Fruit fly (Drosophila melanogaster) whole organism: ENCODE results near the gene O-fut2.

Experiments used
- CG8478 ChIP-seq: fragments of >200 bp; optimal IDR thresholded peaks from 2 replicates; lab custom pipeline; 2018; ENCODE audit warnings: inconsistent platforms
- Dll ChIP-seq: fragments of >200 bp; optimal IDR thresholded peaks from 2 replicates; lab custom pipeline; 2017
- EcR ChIP-seq, 2 experiments: fragments of >200 bp; optimal IDR thresholded peaks; 2 replicates each; lab custom pipeline; 2017; ENCODE audit warnings: missing biosample characterization in 2 of 2, missing genetic modification characterization in 2 of 2, missing genetic modification reagents in 2 of 2
- pan ChIP-seq: fragments of >200 bp; optimal IDR thresholded peaks from 2 replicates; lab custom pipeline; 2017
- psq ChIP-seq: fragments of >200 bp; optimal IDR thresholded peaks from 2 replicates; lab custom pipeline; 2017
- usp ChIP-seq: fragments of >200 bp; optimal IDR thresholded peaks from 2 replicates; lab custom pipeline; 2017; ENCODE audit warnings: missing biosample characterization, missing genetic modification characterization, mixed read lengths

The O-fut2 gene

DNA sequence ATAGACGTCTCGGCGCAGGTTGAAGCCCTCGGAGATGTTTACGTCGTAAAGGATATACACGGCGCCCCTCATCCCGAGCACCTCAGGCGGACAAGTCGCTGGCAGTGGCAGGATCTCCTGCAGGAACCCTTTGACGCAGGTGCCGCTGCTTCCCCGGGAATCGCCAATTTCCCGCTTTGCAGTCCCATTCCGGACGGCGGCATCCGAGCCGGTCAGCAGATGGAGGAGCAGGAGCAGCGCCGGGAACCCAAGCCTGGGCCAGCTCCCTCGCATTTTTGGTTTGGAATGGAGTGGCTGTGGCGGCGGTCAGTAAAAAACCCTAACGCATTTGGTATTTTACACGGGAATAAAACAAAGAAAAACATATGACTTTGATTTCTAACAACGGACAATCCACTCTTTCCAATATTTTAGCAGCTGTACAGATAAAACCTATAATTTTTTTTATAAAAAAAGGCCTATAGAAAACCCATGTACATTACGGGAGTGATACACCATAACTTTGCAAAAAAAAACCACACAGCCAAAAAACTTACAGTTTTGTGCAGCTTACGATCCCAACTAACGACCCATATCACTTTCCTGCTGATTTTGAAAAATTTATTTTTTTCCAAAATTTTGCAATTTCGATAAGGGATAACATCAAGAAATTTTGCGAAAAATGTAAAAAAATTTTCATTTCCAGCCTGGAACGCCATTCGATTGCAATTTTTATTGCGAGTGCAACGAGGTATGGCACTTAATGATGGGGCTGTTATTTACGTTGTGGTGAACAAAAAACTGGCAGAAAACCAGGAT, at the start of gene O-fut2, which contains the start of gene CG14777:
O-fut2 (minus strand) TSS at position 290 of the 798 bp plus-strand sequence.
CG14777 (plus strand) TSS at position 428 of the 798 bp plus-strand sequence.
- no peak for TF ChIP-seq psq (lab: Kevin White, UChicago)
- no peak for TF ChIP-seq Dll (lab: Kevin White, UChicago)
- TF ChIP-seq CG8478 (lab: Kevin White, UChicago), result no peak
- no peak for TF ChIP-seq usp (GFP tag; lab: Kevin White, UChicago)
- no peak for TF ChIP-seq pan (lab: Kevin White, UChicago)
- TF ChIP-seq EcR (GFP tag; optimal IDR thresholded peaks at IDR 0.05; lab: Kevin White, UChicago), result no peak

DNA sequence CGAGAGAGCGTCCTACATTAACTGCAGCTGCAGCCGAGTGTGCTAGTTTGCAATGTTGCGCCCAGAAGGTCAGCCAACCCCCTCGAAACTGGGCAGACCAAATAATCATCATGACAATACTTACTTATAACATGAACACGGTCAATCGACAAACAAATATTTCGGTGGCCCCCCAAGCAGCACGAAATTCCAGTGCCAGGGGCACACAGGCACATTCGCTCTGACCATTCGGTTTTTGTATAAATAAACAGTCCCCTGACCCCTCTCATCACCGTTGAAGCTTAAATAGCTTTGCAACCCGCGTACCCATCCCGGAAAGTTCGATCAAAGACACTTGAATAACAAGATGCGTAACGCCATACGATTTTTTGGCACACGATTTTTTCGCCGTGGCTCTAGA, 48.1 kb upstream of the O-fut2 start:
- no peak for TF ChIP-seq pan (lab: Kevin White, UChicago)
- no peak for TF ChIP-seq usp (GFP tag; lab: Kevin White, UChicago)
- TF ChIP-seq psq (lab: Kevin White, UChicago), result no peak
- no peak for TF ChIP-seq EcR (GFP tag; optimal IDR thresholded peaks at IDR 0.05; lab: Kevin White, UChicago)
- no peak for TF ChIP-seq CG8478 (lab: Kevin White, UChicago)
- no peak for TF ChIP-seq Dll (lab: Kevin White, UChicago)

DNA sequence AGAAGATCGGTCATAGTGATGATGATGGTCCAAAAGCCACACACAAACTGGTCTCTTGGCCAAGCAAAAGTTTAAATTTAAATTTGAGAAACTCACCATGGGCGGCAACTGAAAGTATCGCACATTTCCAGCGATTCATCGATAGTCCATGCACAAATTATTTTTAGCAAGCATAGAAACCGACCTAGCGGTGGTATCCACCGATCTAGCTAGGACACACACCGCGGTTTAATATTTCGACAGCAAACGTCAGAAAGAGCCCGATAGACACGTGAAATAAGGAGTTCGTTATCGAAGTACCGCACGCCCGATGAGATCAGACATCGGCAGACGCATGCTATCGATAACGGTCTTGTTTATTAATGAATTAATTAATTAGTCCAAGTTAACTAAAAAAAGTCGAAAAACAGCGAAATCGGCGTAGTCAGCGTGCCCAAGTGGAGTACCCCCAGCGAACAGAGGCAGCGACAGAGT, 47.0 kb upstream of the O-fut2 start, which contains the start of gene CG14795:
CG14795 (minus strand) TSS at position 51 of the 474 bp plus-strand sequence.
- TF ChIP-seq Dll (lab: Kevin White, UChicago) (no peak), CG8478 (lab: Kevin White, UChicago) (no peak), pan (lab: Kevin White, UChicago) (no peak), psq (lab: Kevin White, UChicago) (no peak), EcR (GFP tag; optimal IDR thresholded peaks at IDR 0.05; lab: Kevin White, UChicago) (no peak), usp (GFP tag; lab: Kevin White, UChicago) (no peak)

DNA sequence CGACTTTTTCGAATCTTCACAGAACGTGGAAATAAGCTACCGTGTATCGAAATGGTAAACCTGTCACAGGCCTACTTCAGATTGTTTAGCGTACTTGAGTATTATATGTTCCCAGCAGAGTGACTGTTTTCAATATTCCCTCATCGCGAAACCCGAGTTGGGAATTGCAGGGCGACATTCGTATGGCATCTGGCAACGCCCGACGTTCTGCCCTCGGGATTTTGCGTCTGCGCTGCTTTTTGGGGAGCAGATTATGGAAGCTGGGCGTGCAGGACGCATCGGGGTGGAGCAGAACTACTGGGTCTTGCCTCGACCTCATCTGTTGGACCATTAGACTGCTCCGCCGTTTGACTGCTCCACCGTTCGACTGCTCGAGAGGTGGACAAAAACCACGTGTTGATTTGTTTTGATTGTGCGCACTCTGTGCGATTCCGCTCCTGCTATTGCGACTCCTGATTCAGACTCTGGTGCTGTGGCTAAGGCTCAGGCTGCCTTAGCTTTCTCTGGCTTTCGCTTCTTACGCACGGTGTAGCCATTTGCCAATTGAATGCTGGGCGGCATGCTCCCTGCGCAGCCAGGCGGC, 42.5 kb upstream of the O-fut2 start:
- TF ChIP-seq Dll (lab: Kevin White, UChicago) (no peak), psq (lab: Kevin White, UChicago) (no peak), CG8478 (lab: Kevin White, UChicago) (no peak)

DNA sequence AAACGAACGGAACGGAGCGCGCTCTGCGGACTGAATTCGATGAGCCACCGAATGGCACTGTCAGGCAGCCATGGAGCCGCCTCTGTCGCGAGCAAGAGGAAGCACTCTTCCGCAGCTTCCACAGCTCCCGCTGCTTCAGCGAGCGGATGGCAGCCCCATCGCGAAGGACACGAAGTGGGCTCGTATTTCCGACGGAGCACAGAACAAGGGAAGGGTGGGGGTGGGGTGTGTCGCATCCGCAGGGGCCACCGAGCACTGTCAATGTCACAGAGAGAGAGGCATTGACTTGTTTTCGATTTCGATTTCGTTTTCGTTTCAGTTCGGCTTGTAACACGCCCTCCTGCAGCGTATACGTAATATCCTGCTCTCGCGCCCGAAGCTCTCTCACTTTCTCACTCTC, 42.0 kb upstream of the O-fut2 start, which contains the start of gene Nmdar2:
Nmdar2 (minus strand) TSS at position 59 of the 400 bp plus-strand sequence.
- TF ChIP-seq usp (GFP tag; lab: Kevin White, UChicago), result no peak
- no peak for TF ChIP-seq pan (lab: Kevin White, UChicago)

DNA sequence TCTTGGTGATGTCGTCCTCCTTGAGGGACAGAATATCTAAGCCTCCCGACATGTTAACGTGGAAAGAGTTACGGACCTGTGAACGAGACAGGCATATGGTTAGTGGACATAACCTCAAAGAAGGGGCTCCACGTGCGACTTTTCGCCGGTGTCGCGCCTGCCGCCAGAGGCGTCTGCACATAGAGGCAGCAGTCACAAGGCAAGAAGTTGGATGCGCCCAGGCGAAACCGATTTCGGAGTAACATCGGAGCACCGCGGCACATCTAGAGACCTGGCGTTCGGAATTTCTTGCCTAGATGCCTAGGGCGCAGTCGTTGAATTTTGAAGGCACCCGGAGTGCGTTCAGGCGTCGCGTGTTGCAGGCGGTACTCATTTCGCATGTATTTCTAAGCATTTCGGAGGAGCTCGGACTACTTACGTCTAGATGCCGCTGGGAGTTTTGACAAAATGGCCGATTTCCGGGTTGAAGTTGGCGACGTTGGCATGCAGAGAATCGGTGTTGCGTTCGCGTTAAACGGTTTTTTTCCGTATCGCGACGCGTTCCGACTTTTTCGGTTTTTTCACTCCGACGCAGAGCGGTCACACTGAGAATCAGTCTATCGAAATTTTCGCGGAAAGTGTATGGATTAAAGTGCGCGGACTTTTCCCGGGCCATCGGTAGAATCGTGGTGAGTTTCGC, 17.2 kb upstream of the O-fut2 start, which contains the start of the genes sta and inc:
sta (minus strand) TSS at position 574 of the 679 bp plus-strand sequence.
inc (plus strand) TSS at position 640 of the 679 bp plus-strand sequence.
- no peak for TF ChIP-seq EcR (GFP tag; optimal IDR thresholded peaks at IDR 0.05; lab: Kevin White, UChicago)
- no peak for TF ChIP-seq psq (lab: Kevin White, UChicago)
- TF ChIP-seq CG8478 (lab: Kevin White, UChicago), result no peak
- TF ChIP-seq pan (lab: Kevin White, UChicago), result no peak
- TF ChIP-seq usp (GFP tag; lab: Kevin White, UChicago), result no peak
- no peak for TF ChIP-seq Dll (lab: Kevin White, UChicago)

DNA sequence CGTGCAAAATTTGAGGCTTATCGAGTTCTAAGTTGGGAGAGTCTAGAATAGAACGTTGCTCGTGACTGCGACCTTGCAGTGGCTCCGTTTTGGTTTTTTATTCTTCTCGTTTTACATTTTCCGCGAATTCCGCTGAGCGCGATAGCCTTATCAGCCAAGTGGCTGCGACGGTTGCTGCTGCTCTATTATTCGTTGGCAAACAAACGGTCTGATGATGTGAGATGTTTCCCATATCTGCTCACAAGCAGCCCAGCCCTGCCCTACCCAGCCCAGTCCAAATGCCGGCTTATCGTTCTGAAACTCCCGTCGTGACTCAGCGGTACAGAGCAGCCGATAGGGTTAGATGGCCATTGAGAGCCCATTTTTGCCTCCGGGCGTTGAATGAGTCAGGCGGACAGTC, 14.6 kb upstream of the O-fut2 start:
- TF ChIP-seq usp (GFP tag; lab: Kevin White, UChicago) (no peak), psq (lab: Kevin White, UChicago) (no peak), EcR (GFP tag; optimal IDR thresholded peaks at IDR 0.05; lab: Kevin White, UChicago) (no peak), Dll (lab: Kevin White, UChicago) (no peak), pan (lab: Kevin White, UChicago) (no peak), CG8478 (lab: Kevin White, UChicago) (no peak)

DNA sequence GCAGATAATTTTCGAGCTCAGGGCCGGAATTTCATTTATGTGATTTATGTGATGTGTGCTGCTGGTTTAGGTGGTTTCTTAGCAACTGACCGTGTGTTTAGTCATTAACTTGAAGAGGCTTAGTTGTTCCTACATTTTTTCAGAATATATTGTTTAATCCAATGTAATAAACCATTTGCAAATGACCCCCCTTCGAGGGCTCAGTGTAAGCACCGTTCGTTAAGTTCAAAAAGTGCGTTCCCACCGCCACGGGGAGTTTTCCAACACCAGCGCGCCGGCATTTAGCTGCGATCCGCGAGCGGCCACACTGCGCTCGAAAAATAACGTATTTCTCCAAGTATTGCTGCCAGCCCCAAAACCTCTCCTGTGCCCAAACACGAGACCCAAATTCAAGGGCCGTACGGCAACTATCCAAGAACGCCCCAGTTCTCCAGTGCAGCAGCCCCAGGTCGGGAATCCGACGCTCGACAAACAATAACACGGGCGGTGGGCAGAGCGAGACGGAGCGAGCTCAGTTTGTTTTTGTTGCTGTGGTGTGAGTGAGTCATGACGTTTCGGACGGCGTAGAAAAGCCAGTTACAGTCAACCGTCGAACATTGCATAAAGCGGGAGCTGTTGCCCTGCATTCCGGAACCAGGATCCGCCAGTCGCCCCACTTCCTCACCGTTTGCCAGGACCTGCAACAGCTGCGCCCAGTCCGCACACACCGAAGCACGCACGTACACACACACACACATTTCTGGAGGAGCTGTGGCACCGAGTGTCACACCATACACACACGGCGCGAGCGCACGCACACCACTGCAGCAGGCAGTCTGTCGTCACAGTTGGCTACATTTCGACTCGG, 12.7 kb upstream of the O-fut2 start, which contains the start of gene rush:
rush (plus strand) TSS at position 277 of the 847 bp plus-strand sequence.
- no peak for TF ChIP-seq pan (lab: Kevin White, UChicago)
- no peak for TF ChIP-seq usp (GFP tag; lab: Kevin White, UChicago)
- no peak for TF ChIP-seq CG8478 (lab: Kevin White, UChicago)
- no peak for TF ChIP-seq EcR (GFP tag; optimal IDR thresholded peaks at IDR 0.05; lab: Kevin White, UChicago)
- no peak for TF ChIP-seq Dll (lab: Kevin White, UChicago)
- TF ChIP-seq psq (lab: Kevin White, UChicago), result no peak

DNA sequence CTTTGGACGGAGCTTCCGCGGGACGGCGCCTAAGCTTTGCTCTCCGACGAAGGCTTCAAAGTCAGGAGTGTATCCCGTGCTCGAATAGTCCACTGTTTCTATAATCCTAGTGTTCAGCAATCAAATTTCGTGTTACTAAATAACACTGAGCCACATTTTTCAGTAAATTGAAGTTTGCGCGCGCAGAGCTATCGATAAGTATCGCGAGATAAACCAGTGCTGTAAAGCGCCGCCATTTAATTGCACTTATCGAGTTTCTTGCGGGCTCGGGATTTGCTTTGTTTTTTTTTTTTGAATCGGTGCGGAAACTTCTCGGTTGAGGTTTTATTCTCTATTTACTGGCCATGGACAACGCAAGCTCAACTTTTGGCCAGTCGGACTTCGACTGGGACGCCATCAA, 11.1 kb upstream of the O-fut2 start, which contains the start of the genes Rab27 and mei-38:
Rab27 (minus strand) TSS at position 127 of the 400 bp plus-strand sequence.
mei-38 (plus strand) TSS at position 216 of the 400 bp plus-strand sequence.
- TF ChIP-seq pan (lab: Kevin White, UChicago), result no peak
- TF ChIP-seq CG8478 (lab: Kevin White, UChicago), result no peak
- no peak for TF ChIP-seq Dll (lab: Kevin White, UChicago)
- TF ChIP-seq EcR (GFP tag; optimal IDR thresholded peaks at IDR 0.05; lab: Kevin White, UChicago), result no peak
- TF ChIP-seq psq (lab: Kevin White, UChicago), result no peak
- no peak for TF ChIP-seq usp (GFP tag; lab: Kevin White, UChicago)

DNA sequence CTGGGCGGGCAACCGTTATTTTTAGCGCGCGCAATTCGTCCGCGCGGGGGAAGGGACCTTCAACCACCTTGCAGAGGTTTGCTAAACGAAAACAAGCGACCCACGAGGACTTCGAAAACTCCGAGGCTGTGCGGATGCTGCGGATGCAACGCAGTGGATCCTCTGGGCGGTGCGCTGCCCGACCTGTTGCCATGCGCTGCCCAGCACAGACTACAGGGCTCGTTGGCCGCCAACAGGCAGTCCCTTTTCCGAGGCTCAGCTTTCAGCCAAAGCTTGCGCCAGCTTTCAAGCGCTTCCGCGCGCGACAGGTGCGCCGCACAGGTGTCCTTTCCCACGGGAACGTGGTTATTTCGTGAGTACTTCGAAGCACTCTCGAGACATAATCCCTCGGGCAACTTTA, 10.6 kb upstream of the O-fut2 start:
- TF ChIP-seq CG8478 (lab: Kevin White, UChicago), result no peak
- TF ChIP-seq Dll (lab: Kevin White, UChicago), result no peak
- no peak for TF ChIP-seq psq (lab: Kevin White, UChicago)
- TF ChIP-seq EcR (GFP tag; optimal IDR thresholded peaks at IDR 0.05; lab: Kevin White, UChicago), result no peak
- TF ChIP-seq usp (GFP tag; lab: Kevin White, UChicago), result no peak
- no peak for TF ChIP-seq pan (lab: Kevin White, UChicago)
